Worm (Caenorhabditis elegans) whole organism, L2 larva: ENCODE measurements around the gene C13G5.2.

Source experiments
- R02D3.7 ChIP-seq: fragments of 150-350 bp; optimal IDR thresholded peaks from 2 replicates; lab custom pipeline; 2014; ENCODE audit warnings: missing biosample characterization, missing genetic modification characterization
- ama-1 ChIP-seq: fragments of 150-350 bp; optimal IDR thresholded peaks from 2 replicates; lab custom pipeline; 2018; ENCODE audit warnings: inconsistent platforms
- nhr-6 ChIP-seq: fragments of 150-350 bp; optimal IDR thresholded peaks from 2 replicates; lab custom pipeline; 2014; ENCODE audit warnings: missing biosample characterization, missing genetic modification characterization

ce11 chrIII:8620259-8620658 lies 2.0 kb upstream of the C13G5.2 start:
- TF ChIP-seq R02D3.7 (no peak), nhr-6 (tag; lab: Kevin White, UChicago) (no peak), ama-1 (lab: Kevin White, UChicago) (no peak)
